Worm (Caenorhabditis elegans) whole organism, L1 larva: ENCODE data around the gene F58A3.4.

ENCODE experiments used
- C04F5.9 ChIP-seq: sonication (generic microtip); optimal IDR thresholded peaks from 2 replicates; lab custom pipeline; 2016; ENCODE audit warnings: missing genetic modification characterization, missing compliant biosample characterization
- C34B4.2 ChIP-seq: sonication (generic microtip); optimal IDR thresholded peaks from 2 replicates; lab custom pipeline; 2017; ENCODE audit warnings: mild to moderate bottlenecking, missing genetic modification characterization, missing compliant biosample characterization
- ama-1 ChIP-seq: fragments of 150-350 bp; optimal IDR thresholded peaks from 2 replicates; lab custom pipeline; 2014
- blmp-1 ChIP-seq: fragments of 150-350 bp; optimal IDR thresholded peaks from 2 replicates; lab custom pipeline; 2014; ENCODE audit warnings: missing biosample characterization, missing genetic modification characterization
- ceh-63 ChIP-seq: fragments of 200-800 bp; sonication (Bioruptor generic); optimal IDR thresholded peaks from 2 replicates; lab custom pipeline; 2018; ENCODE audit warnings: mild to moderate bottlenecking, missing genetic modification characterization, missing compliant biosample characterization
- ceh-82 ChIP-seq, 3 experiments: fragments of 150-350 bp in 1 of 3; sonication (generic microtip) in 2 of 3; optimal IDR thresholded peaks; 2 replicates each; lab custom pipeline; 2014 to 2017; ENCODE audit warnings: missing biosample characterization in 3 of 3, missing genetic modification characterization in 3 of 3
- ceh-88 ChIP-seq: fragments of 200-800 bp; sonication (Bioruptor generic); IDR thresholded peaks from 2 replicates; pipeline ENCODE4 v1.3.6; 2022; ENCODE audit warnings: missing genetic modification characterization, missing compliant biosample characterization
- ces-1 ChIP-seq: fragments of 150-350 bp; optimal IDR thresholded peaks from 2 replicates; lab custom pipeline; 2014; ENCODE audit warnings: missing biosample characterization, missing genetic modification reagents, missing genetic modification characterization
- dpl-1 ChIP-seq, 3 experiments: fragments of 150-350 bp in 2 of 3; sonication (generic microtip) in 1 of 3; optimal IDR thresholded peaks; 2 replicates each; lab custom pipeline; 2014 to 2017; ENCODE audit warnings: missing biosample characterization in 3 of 3, missing genetic modification characterization in 3 of 3, missing genetic modification reagents in 3 of 3
- efl-3 ChIP-seq: fragments of 200-800 bp; sonication (Bioruptor generic); optimal IDR thresholded peaks from 2 replicates; lab custom pipeline; 2018; ENCODE audit warnings: mild to moderate bottlenecking, missing genetic modification characterization, missing compliant biosample characterization
- ets-5 ChIP-seq: fragments of 200-800 bp; sonication (Bioruptor generic); IDR thresholded peaks from 2 replicates; pipeline ENCODE4 v1.3.6; 2022; ENCODE audit warnings: missing genetic modification characterization, missing compliant biosample characterization
- fkh-10 ChIP-seq: sonication (generic microtip); optimal IDR thresholded peaks from 2 replicates; lab custom pipeline; 2017; ENCODE audit warnings: missing biosample characterization, missing genetic modification reagents, missing genetic modification characterization
- fkh-4 ChIP-seq: sonication (generic microtip); optimal IDR thresholded peaks from 2 replicates; lab custom pipeline; 2016; ENCODE audit warnings: missing compliant biosample characterization, missing genetic modification characterization, borderline replicate concordance
- fkh-8 ChIP-seq: sonication (generic microtip); optimal IDR thresholded peaks from 2 replicates; lab custom pipeline; 2016; ENCODE audit warnings: mild to moderate bottlenecking, missing genetic modification characterization, missing compliant biosample characterization
- fos-1 ChIP-seq: fragments of 150-350 bp; optimal IDR thresholded peaks from 2 replicates; lab custom pipeline; 2014; ENCODE audit warnings: missing biosample characterization, missing genetic modification characterization
- grh-1 ChIP-seq: fragments of 200-800 bp; sonication (Bioruptor generic); IDR thresholded peaks from 2 replicates; pipeline ENCODE4 v1.3.6; 2022; ENCODE audit warnings: missing genetic modification reagents, missing genetic modification characterization, missing compliant biosample characterization
- hlh-17 ChIP-seq: fragments of 200-800 bp; sonication (Bioruptor generic); optimal IDR thresholded peaks from 2 replicates; lab custom pipeline; 2018; ENCODE audit warnings: missing genetic modification characterization, mild to moderate bottlenecking, missing compliant biosample characterization, moderate library complexity, borderline replicate concordance
- hlh-4 ChIP-seq: sonication (generic microtip); optimal IDR thresholded peaks from 2 replicates; lab custom pipeline; 2016; ENCODE audit warnings: mild to moderate bottlenecking, missing genetic modification characterization, missing compliant biosample characterization
- hpl-2 ChIP-seq: fragments of 150-350 bp; optimal IDR thresholded peaks from 2 replicates; lab custom pipeline; 2014; ENCODE audit warnings: missing biosample characterization, missing genetic modification reagents, missing genetic modification characterization
- isw-1 ChIP-seq: fragments of 200-800 bp; sonication (Bioruptor generic); IDR thresholded peaks from 2 replicates; pipeline ENCODE4 v1.3.6; 2022; ENCODE audit warnings: missing genetic modification characterization, missing compliant biosample characterization
- jun-1 ChIP-seq: fragments of 150-350 bp; optimal IDR thresholded peaks from 2 replicates; lab custom pipeline; 2014; ENCODE audit warnings: missing biosample characterization, missing genetic modification reagents, missing genetic modification characterization
- lin-13 ChIP-seq: fragments of 150-350 bp; optimal IDR thresholded peaks from 2 replicates; lab custom pipeline; 2014; ENCODE audit warnings: missing biosample characterization, missing genetic modification reagents, missing genetic modification characterization
- lin-14 ChIP-seq: fragments of 200-800 bp; sonication (Bioruptor generic); optimal IDR thresholded peaks from 2 replicates; lab custom pipeline; 2018; ENCODE audit warnings: mild to moderate bottlenecking, missing genetic modification characterization, moderate library complexity, missing compliant biosample characterization
- lin-15B ChIP-seq: fragments of 150-350 bp; sonication (generic microtip); optimal IDR thresholded peaks from 3 replicates; lab custom pipeline; 2014; ENCODE audit warnings: missing biosample characterization, missing genetic modification characterization
- lin-35 ChIP-seq, 2 experiments: fragments of 150-350 bp; optimal IDR thresholded peaks; 2 replicates each; lab custom pipeline; 2014; ENCODE audit warnings: missing biosample characterization in 2 of 2, missing genetic modification characterization in 2 of 2, missing genetic modification reagents in 2 of 2
- lin-39 ChIP-seq: fragments of 150-350 bp; optimal IDR thresholded peaks from 2 replicates; lab custom pipeline; 2014; ENCODE audit warnings: missing biosample characterization, missing genetic modification reagents, missing genetic modification characterization
- lir-3 ChIP-seq: sonication (generic microtip); optimal IDR thresholded peaks from 2 replicates; lab custom pipeline; 2016; ENCODE audit warnings: mild to moderate bottlenecking, missing genetic modification characterization, moderate library complexity, missing compliant biosample characterization; ENCODE audit not compliant: poor library complexity
- lsy-2 ChIP-seq, 2 experiments: fragments of 150-350 bp; optimal IDR thresholded peaks; 2 replicates each; lab custom pipeline; 2014; ENCODE audit warnings: missing biosample characterization in 2 of 2, missing genetic modification characterization in 2 of 2
- mab-9 ChIP-seq: fragments of 200-800 bp; sonication (Bioruptor generic); IDR thresholded peaks from 2 replicates; pipeline ENCODE4 v1.3.6; 2022; ENCODE audit warnings: missing genetic modification reagents, missing genetic modification characterization, missing compliant biosample characterization
- mdl-1 ChIP-seq, 2 experiments: fragments of 150-350 bp; optimal IDR thresholded peaks; 2 replicates each; lab custom pipeline; 2014 to 2017; ENCODE audit warnings: missing biosample characterization in 2 of 2, missing genetic modification characterization in 2 of 2, inconsistent platforms in 1 of 2
- mef-2 ChIP-seq: fragments of 150-350 bp; optimal IDR thresholded peaks from 2 replicates; lab custom pipeline; 2014; ENCODE audit warnings: missing biosample characterization, missing genetic modification characterization
- mep-1 ChIP-seq: fragments of 150-350 bp; optimal IDR thresholded peaks from 2 replicates; lab custom pipeline; 2014; ENCODE audit warnings: missing biosample characterization, missing genetic modification characterization
- nhr-12 ChIP-seq: sonication (generic microtip); optimal IDR thresholded peaks from 2 replicates; lab custom pipeline; 2017; ENCODE audit warnings: missing biosample characterization, missing genetic modification characterization
- nhr-19 ChIP-seq: fragments of 200-800 bp; sonication (Bioruptor generic); conservative IDR thresholded peaks from 2 replicates; pipeline ENCODE4 v1.3.6; 2022; ENCODE audit warnings: missing genetic modification characterization, missing compliant biosample characterization
- nhr-237 ChIP-seq: fragments of 150-350 bp; optimal IDR thresholded peaks from 2 replicates; lab custom pipeline; 2014; ENCODE audit warnings: missing biosample characterization, missing genetic modification characterization
- nhr-47 ChIP-seq: sonication (generic microtip); optimal IDR thresholded peaks from 2 replicates; lab custom pipeline; 2016; ENCODE audit warnings: mild to moderate bottlenecking, missing genetic modification characterization, moderate library complexity, missing compliant biosample characterization
- nhr-71 ChIP-seq: sonication (generic microtip); optimal IDR thresholded peaks from 2 replicates; lab custom pipeline; 2016; ENCODE audit warnings: mild to moderate bottlenecking, missing genetic modification characterization, moderate library complexity, missing compliant biosample characterization
- nhr-84 ChIP-seq: sonication (generic microtip); optimal IDR thresholded peaks from 2 replicates; lab custom pipeline; 2017; ENCODE audit warnings: missing biosample characterization, missing genetic modification characterization
- rnt-1 ChIP-seq: sonication (generic microtip); optimal IDR thresholded peaks from 2 replicates; lab custom pipeline; 2016; ENCODE audit warnings: mild to moderate bottlenecking, missing genetic modification characterization, moderate library complexity, missing compliant biosample characterization
- snpc-4 ChIP-seq: fragments of 150-350 bp; optimal IDR thresholded peaks from 2 replicates; lab custom pipeline; 2014; ENCODE audit warnings: missing biosample characterization, missing genetic modification characterization
- snu-23 ChIP-seq: sonication (generic microtip); optimal IDR thresholded peaks from 2 replicates; lab custom pipeline; 2016; ENCODE audit warnings: missing genetic modification characterization, missing compliant biosample characterization
- swsn-7 ChIP-seq: sonication (generic microtip); optimal IDR thresholded peaks from 2 replicates; lab custom pipeline; 2016; ENCODE audit warnings: missing genetic modification characterization, missing compliant biosample characterization
- tlp-1 ChIP-seq: fragments of 150-350 bp; optimal IDR thresholded peaks from 2 replicates; lab custom pipeline; 2014; ENCODE audit warnings: missing biosample characterization, missing genetic modification characterization
- unc-130 ChIP-seq: fragments of 150-350 bp; optimal IDR thresholded peaks from 2 replicates; lab custom pipeline; 2017; ENCODE audit warnings: missing biosample characterization, missing genetic modification characterization, inconsistent platforms
- unc-30 ChIP-seq: sonication (generic microtip); optimal IDR thresholded peaks from 2 replicates; lab custom pipeline; 2017; ENCODE audit warnings: missing biosample characterization, missing genetic modification characterization
- unc-62 ChIP-seq: fragments of 150-350 bp; optimal IDR thresholded peaks from 2 replicates; lab custom pipeline; 2014; ENCODE audit warnings: missing biosample characterization, missing genetic modification reagents, missing genetic modification characterization
- unc-86 ChIP-seq: sonication (generic microtip); optimal IDR thresholded peaks from 2 replicates; lab custom pipeline; 2016; ENCODE audit warnings: missing genetic modification characterization, missing compliant biosample characterization
- unc-98 ChIP-seq: fragments of 200-800 bp; sonication (Bioruptor generic); IDR thresholded peaks from 2 replicates; pipeline ENCODE4 v1.3.6; 2022; ENCODE audit warnings: missing genetic modification characterization, missing compliant biosample characterization
- zip-4 ChIP-seq: fragments of 200-800 bp; sonication (Bioruptor generic); optimal IDR thresholded peaks from 2 replicates; lab custom pipeline; 2018; ENCODE audit warnings: mild to moderate bottlenecking, missing genetic modification characterization, moderate library complexity, missing compliant biosample characterization
- ztf-11 ChIP-seq, 2 experiments: sonication (generic microtip); optimal IDR thresholded peaks; 2 replicates each; lab custom pipeline; 2016 to 2017; ENCODE audit warnings: missing genetic modification characterization in 2 of 2, missing biosample characterization in 1 of 2, missing compliant biosample characterization in 1 of 2

F58A3.4 gene

ce11 chrX:11031047-11031695 lies 20.7 kb upstream of the F58A3.4 start (continued):
- TF ChIP-seq unc-30 (tag; lab: Kevin White, UChicago) (no peak), fkh-4 (tag; lab: Kevin White, UChicago) (peak; percentile 43), lin-39 (tag; lab: Kevin White, UChicago) (peak; percentile 36), hpl-2 (GFP tag; lab: Kevin White, UChicago) (peak; percentile 39), nhr-71 (peak; percentile 97), swsn-7 (tag; lab: Kevin White, UChicago) (peak; percentile 95), ztf-11 (tag; optimal IDR thresholded peaks at IDR 0.05; lab: Kevin White, UChicago) (peak in 1 of 2 experiments; percentile 82), rnt-1 (tag; lab: Kevin White, UChicago) (peak; percentile 93), fkh-8 (peak; percentile 89), ces-1 (GFP tag; lab: Kevin White, UChicago) (no peak), hlh-4 (tag; lab: Kevin White, UChicago) (no peak), unc-86 (tag; lab: Kevin White, UChicago) (peak; percentile 93), snpc-4 (peak; percentile 62), nhr-84 (tag; lab: Kevin White, UChicago) (no peak), hlh-17 (no peak), unc-62 (GFP tag; lab: Kevin White, UChicago) (no peak), ets-5 (GFP tag; lab: Robert Waterston, UW) (no peak), mef-2 (tag; lab: Kevin White, UChicago) (peak; percentile 82), zip-4 (GFP tag; lab: Kevin White, UChicago) (peak; percentile 69), blmp-1 (tag; lab: Kevin White, UChicago) (peak; percentile 57), tlp-1 (tag; lab: Kevin White, UChicago) (no peak), lsy-2 (tag; optimal IDR thresholded peaks at IDR 0.05; lab: Kevin White, UChicago) (peak; percentile 75 to 89), mdl-1 (tag; optimal IDR thresholded peaks at IDR 0.05; lab: Kevin White, UChicago) (peak; percentile 6 to 79), C34B4.2 (tag; lab: Kevin White, UChicago) (no peak), nhr-19 (GFP tag; lab: Robert Waterston, UW) (peak; percentile 83), nhr-47 (peak; percentile 94), mab-9 (GFP tag; lab: Robert Waterston, UW) (peak; percentile 72), fos-1 (tag; lab: Kevin White, UChicago) (peak; percentile 66), unc-98 (GFP tag; lab: Robert Waterston, UW) (peak; percentile 56), ceh-88 (GFP tag; lab: Robert Waterston, UW) (peak; percentile 69), C04F5.9 (tag; lab: Kevin White, UChicago) (peak; percentile 38), snu-23 (GFP tag; lab: Kevin White, UChicago) (peak; percentile 97), nhr-237 (peak; percentile 47), nhr-12 (tag; lab: Kevin White, UChicago) (no peak), ceh-82 (tag; optimal IDR thresholded peaks at IDR 0.05; lab: Kevin White, UChicago) (peak; percentile 38 to 77 (median 72)), lin-15B (tag; lab: Kevin White, UChicago) (peak; percentile 10), ceh-63 (GFP tag; lab: Kevin White, UChicago) (peak; percentile 33), grh-1 (GFP tag; lab: Robert Waterston, UW) (peak; percentile 82), dpl-1 (GFP tag; optimal IDR thresholded peaks at IDR 0.05; lab: Kevin White, UChicago) (peak; percentile 32 to 51 (median 40)), lin-14 (GFP tag; lab: Kevin White, UChicago) (peak; percentile 99), jun-1 (tag; lab: Kevin White, UChicago) (peak; percentile 86), fkh-10 (GFP tag; lab: Kevin White, UChicago) (peak; percentile 86), lin-35 (GFP tag; optimal IDR thresholded peaks at IDR 0.05; lab: Kevin White, UChicago) (peak; percentile 59 to 75), efl-3 (GFP tag; lab: Kevin White, UChicago) (peak; percentile 78), mep-1 (tag; lab: Kevin White, UChicago) (peak; percentile 73), ama-1 (lab: Kevin White, UChicago) (peak; percentile 19), unc-130 (tag; lab: Kevin White, UChicago) (peak; percentile 65), isw-1 (GFP tag; lab: Robert Waterston, UW) (peak; percentile 71), lir-3 (tag; lab: Kevin White, UChicago) (peak; percentile 86), lin-13 (GFP tag; lab: Kevin White, UChicago) (peak; percentile 89)
